Fruit fly (Drosophila melanogaster) whole organism, pupa: Measurements from ENCODE around the gene CG12708.

ENCODE experiments used
- CG10348 ChIP-seq: fragments of 200-800 bp; sonication (Bioruptor generic); IDR thresholded peaks from 2 replicates; pipeline ENCODE4 v1.3.6; 2022; ENCODE audit warnings: missing biosample characterization, missing genetic modification characterization
- CG13204 ChIP-seq: fragments of 200-800 bp; sonication (Bioruptor generic); optimal IDR thresholded peaks from 2 replicates; lab custom pipeline; 2018; ENCODE audit warnings: missing biosample characterization, mild to moderate bottlenecking, missing genetic modification characterization, moderate library complexity
- CG8301 ChIP-seq: fragments of 200-800 bp; sonication (Bioruptor generic); optimal IDR thresholded peaks from 2 replicates; lab custom pipeline; 2018; ENCODE audit warnings: missing biosample characterization, mild to moderate bottlenecking, missing genetic modification characterization
- D1 ChIP-seq: fragments of 200-800 bp; sonication (Bioruptor generic); optimal IDR thresholded peaks from 2 replicates; lab custom pipeline; 2018; ENCODE audit warnings: missing biosample characterization, mild to moderate bottlenecking, missing genetic modification characterization, moderate library complexity
- Pif1A ChIP-seq: fragments of 200-800 bp; sonication (Bioruptor generic); optimal IDR thresholded peaks from 3 replicates; lab custom pipeline; 2016; ENCODE audit warnings: missing biosample characterization, missing genetic modification characterization
- fd96Ca ChIP-seq: fragments of 200-800 bp; sonication (Bioruptor generic); IDR thresholded peaks from 3 replicates; pipeline ENCODE4 v1.3.6; 2022; ENCODE audit warnings: missing biosample characterization, missing genetic modification characterization

- TF ChIP-seq CG8301 (tag; lab: Kevin White, UChicago) (no peak), D1 (no peak), CG10348 (GFP tag; lab: Robert Waterston, UW) (no peak), Pif1A (no peak), CG13204 (no peak), fd96Ca (GFP tag; lab: Robert Waterston, UW) (no peak)
Measured at dm6 chrX:15629962-15630361, 45.3 kb upstream of the CG12708 start.
